Worm (Caenorhabditis elegans) whole organism, midembryonic: ENCODE data around the gene sams-5.

Experiments used
- T22C8.4 ChIP-seq: fragments of 200-800 bp; sonication (Bioruptor generic); IDR thresholded peaks from 2 replicates; pipeline ENCODE4 v1.3.6; 2022; ENCODE audit warnings: missing genetic modification characterization, missing compliant biosample characterization
- cog-1 ChIP-seq: sonication (generic microtip); optimal IDR thresholded peaks from 2 replicates; lab custom pipeline; 2016; ENCODE audit warnings: missing genetic modification characterization, missing compliant biosample characterization
- flt-1 ChIP-seq: fragments of 200-800 bp; sonication (Bioruptor generic); IDR thresholded peaks from 2 replicates; pipeline ENCODE4 v1.3.6; 2022; ENCODE audit warnings: missing genetic modification characterization, missing compliant biosample characterization
- klf-2 ChIP-seq: fragments of 200-800 bp; sonication (Bioruptor generic); conservative IDR thresholded peaks from 2 replicates; pipeline ENCODE4 v1.3.6; 2022; ENCODE audit warnings: missing genetic modification reagents, missing genetic modification characterization, missing compliant biosample characterization
- med-1 ChIP-seq: sonication (generic microtip); optimal IDR thresholded peaks from 2 replicates; lab custom pipeline; 2017; ENCODE audit warnings: missing genetic modification characterization, mild to moderate bottlenecking, missing compliant biosample characterization, antibody characterized with exemption, missing genetic modification reagents; ENCODE audit not compliant: insufficient read depth
- ref-1 ChIP-seq: fragments of 200-800 bp; sonication (Bioruptor generic); conservative IDR thresholded peaks from 2 replicates; pipeline ENCODE4 v1.3.6; 2022; ENCODE audit warnings: missing genetic modification reagents, missing genetic modification characterization, missing compliant biosample characterization
- ztf-23 ChIP-seq: fragments of 200-800 bp; sonication (Bioruptor generic); IDR thresholded peaks from 2 replicates; pipeline ENCODE4 v1.3.6; 2022; ENCODE audit warnings: missing genetic modification reagents, missing genetic modification characterization, missing compliant biosample characterization
- ztf-29 ChIP-seq: fragments of 200-800 bp; sonication (Bioruptor generic); IDR thresholded peaks from 2 replicates; pipeline ENCODE4 v1.3.6; 2022; ENCODE audit warnings: missing genetic modification reagents, missing genetic modification characterization, missing compliant biosample characterization

DNA sequence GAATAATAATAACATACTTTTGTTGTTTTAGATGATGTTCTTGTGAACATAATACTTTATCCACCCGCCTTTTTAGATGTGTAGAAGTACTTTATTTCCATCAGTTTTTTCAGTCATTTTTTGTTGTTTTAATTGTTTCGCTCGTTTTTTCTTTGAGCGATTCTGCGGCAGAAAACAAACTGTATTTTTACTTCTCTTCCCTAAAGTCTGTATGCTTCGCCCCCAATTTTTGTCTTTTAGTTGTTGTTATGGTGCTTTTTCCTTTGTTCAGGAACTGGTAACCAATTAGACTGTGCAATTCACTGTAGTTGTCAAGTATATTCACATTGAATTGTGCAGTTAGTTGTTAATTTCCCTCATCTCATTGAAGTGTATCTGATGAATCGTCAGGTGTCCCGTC, 46.5 kb upstream of the sams-5 start:
- TF ChIP-seq ztf-23 (no peak), T22C8.4 (GFP tag; lab: Robert Waterston, UW) (no peak), cog-1 (no peak), klf-2 (GFP tag; lab: Robert Waterston, UW) (no peak), flt-1 (no peak), ztf-29 (no peak), med-1 (no peak), ref-1 (GFP tag; lab: Robert Waterston, UW) (no peak)
